Worm (Caenorhabditis elegans) whole organism, midembryonic: Measurements from ENCODE around the gene dmsr-10.

Source experiments
- flt-1 ChIP-seq: fragments of 200-800 bp; sonication (Bioruptor generic); IDR thresholded peaks from 2 replicates; pipeline ENCODE4 v1.3.6; 2022; ENCODE audit warnings: missing genetic modification characterization, missing compliant biosample characterization
- klf-2 ChIP-seq: fragments of 200-800 bp; sonication (Bioruptor generic); conservative IDR thresholded peaks from 2 replicates; pipeline ENCODE4 v1.3.6; 2022; ENCODE audit warnings: missing genetic modification reagents, missing genetic modification characterization, missing compliant biosample characterization

- TF ChIP-seq flt-1 (GFP tag; lab: Robert Waterston, UW) (no peak), klf-2 (GFP tag; lab: Robert Waterston, UW) (no peak)
Observed at ce11 chrV:6806340-6806739, 4.6 kb upstream of the dmsr-10 start, which contains the start of gene dmsr-12.
